Fruit fly (Drosophila melanogaster) whole organism, prepupa: ENCODE measurements around the gene TBC1D5.

ENCODE experiments used
- CG10631 ChIP-seq: fragments of 200-800 bp; sonication (Bioruptor generic); optimal IDR thresholded peaks from 2 replicates; lab custom pipeline; 2016; ENCODE audit warnings: missing biosample characterization, missing genetic modification characterization
- CG10669 ChIP-seq: fragments of 200-800 bp; sonication (Bioruptor generic); optimal IDR thresholded peaks from 3 replicates; lab custom pipeline; 2018; ENCODE audit warnings: missing biosample characterization, mild to moderate bottlenecking, missing genetic modification characterization, moderate library complexity
- CG11762 ChIP-seq: fragments of 200-800 bp; sonication (Bioruptor generic); optimal IDR thresholded peaks from 3 replicates; lab custom pipeline; 2016; ENCODE audit warnings: missing biosample characterization, missing genetic modification characterization; ENCODE audit not compliant: insufficient read depth
- CG15336 ChIP-seq: fragments of 200-800 bp; sonication (Bioruptor generic); IDR thresholded peaks from 2 replicates; pipeline ENCODE4 v1.3.6; 2022; ENCODE audit warnings: missing biosample characterization, missing genetic modification characterization
- CG1621 ChIP-seq: fragments of 200-800 bp; sonication (Bioruptor generic); optimal IDR thresholded peaks from 3 replicates; lab custom pipeline; 2018; ENCODE audit warnings: missing biosample characterization, mild to moderate bottlenecking, missing genetic modification characterization
- CG16779 ChIP-seq: fragments of 200-800 bp; sonication (Bioruptor generic); optimal IDR thresholded peaks from 3 replicates; lab custom pipeline; 2017; ENCODE audit warnings: missing biosample characterization, mild to moderate bottlenecking, missing genetic modification characterization
- CG3032 ChIP-seq: fragments of 200-800 bp; optimal IDR thresholded peaks from 2 replicates; lab custom pipeline; 2019; ENCODE audit warnings: missing biosample characterization, mild to moderate bottlenecking, missing genetic modification characterization, moderate library complexity
- CG31627 ChIP-seq: fragments of 200-800 bp; sonication (Bioruptor generic); optimal IDR thresholded peaks from 3 replicates; lab custom pipeline; 2016; ENCODE audit warnings: missing biosample characterization, missing genetic modification characterization
- CG32006 ChIP-seq: fragments of 200-800 bp; sonication (Bioruptor generic); optimal IDR thresholded peaks from 3 replicates; lab custom pipeline; 2017; ENCODE audit warnings: missing biosample characterization, mild to moderate bottlenecking, missing genetic modification characterization
- CG34406 ChIP-seq: fragments of 200-800 bp; sonication (Bioruptor generic); optimal IDR thresholded peaks from 3 replicates; lab custom pipeline; 2016; ENCODE audit warnings: missing biosample characterization, missing genetic modification characterization
- CG3919 ChIP-seq: fragments of 200-800 bp; sonication (Bioruptor generic); optimal IDR thresholded peaks from 3 replicates; lab custom pipeline; 2016; ENCODE audit warnings: missing biosample characterization, missing genetic modification characterization
- CG6163 ChIP-seq: fragments of 200-800 bp; sonication (Bioruptor generic); IDR thresholded peaks from 3 replicates; pipeline ENCODE4 v1.3.6; 2022; ENCODE audit warnings: missing biosample characterization, missing genetic modification characterization
- CG6276 ChIP-seq: fragments of 200-800 bp; sonication (Bioruptor generic); optimal IDR thresholded peaks from 2 replicates; lab custom pipeline; 2017; ENCODE audit warnings: missing biosample characterization, mild to moderate bottlenecking, missing genetic modification characterization
- CG6792 ChIP-seq: fragments of 200-800 bp; sonication (Bioruptor generic); optimal IDR thresholded peaks from 3 replicates; lab custom pipeline; 2016; ENCODE audit warnings: missing biosample characterization, missing genetic modification characterization
- CG6808 ChIP-seq: fragments of 200-800 bp; sonication (Bioruptor generic); optimal IDR thresholded peaks from 3 replicates; lab custom pipeline; 2017; ENCODE audit warnings: missing biosample characterization, missing genetic modification characterization, mild to moderate bottlenecking, moderate library complexity, missing genetic modification reagents
- CG7368 ChIP-seq: fragments of 200-800 bp; sonication (Bioruptor generic); optimal IDR thresholded peaks from 3 replicates; lab custom pipeline; 2016; ENCODE audit warnings: missing biosample characterization, missing genetic modification characterization
- CG8319 ChIP-seq: fragments of 200-800 bp; sonication (Bioruptor generic); optimal IDR thresholded peaks from 3 replicates; lab custom pipeline; 2016; ENCODE audit warnings: missing biosample characterization, missing genetic modification characterization
- CG8632 ChIP-seq: fragments of 200-800 bp; sonication (Bioruptor generic); optimal IDR thresholded peaks from 3 replicates; lab custom pipeline; 2016; ENCODE audit warnings: missing biosample characterization, missing genetic modification characterization
- Eip75B ChIP-seq: fragments of 200-800 bp; sonication (Bioruptor generic); optimal IDR thresholded peaks from 3 replicates; lab custom pipeline; 2016; ENCODE audit warnings: missing biosample characterization, missing genetic modification characterization
- Eip93F ChIP-seq: fragments of 200-800 bp; sonication (Bioruptor generic); optimal IDR thresholded peaks from 2 replicates; lab custom pipeline; 2016; ENCODE audit warnings: missing biosample characterization, mild to moderate bottlenecking, missing genetic modification characterization
- Ets21C ChIP-seq: fragments of 200-800 bp; sonication (Bioruptor generic); optimal IDR thresholded peaks from 3 replicates; lab custom pipeline; 2016; ENCODE audit warnings: missing biosample characterization, missing genetic modification characterization
- Hr38 ChIP-seq: sonication (Bioruptor generic); optimal IDR thresholded peaks from 2 replicates; lab custom pipeline; 2016; ENCODE audit warnings: missing biosample characterization, missing genetic modification characterization
- Hr39 ChIP-seq: fragments of 200-800 bp; sonication (Bioruptor generic); optimal IDR thresholded peaks from 2 replicates; lab custom pipeline; 2016; ENCODE audit warnings: missing biosample characterization, missing genetic modification characterization
- Hr4 ChIP-seq: fragments of 200-800 bp; sonication (Bioruptor generic); optimal IDR thresholded peaks from 3 replicates; lab custom pipeline; 2016; ENCODE audit warnings: missing biosample characterization, missing genetic modification characterization
- Sox102F ChIP-seq: fragments of 200-800 bp; sonication (Bioruptor generic); optimal IDR thresholded peaks from 2 replicates; lab custom pipeline; 2016; ENCODE audit warnings: missing biosample characterization, mild to moderate bottlenecking, missing genetic modification characterization
- achi ChIP-seq: fragments of 200-800 bp; sonication (Bioruptor generic); optimal IDR thresholded peaks from 3 replicates; lab custom pipeline; 2016; ENCODE audit warnings: missing biosample characterization, missing genetic modification characterization
- acj6 ChIP-seq: fragments of 200-800 bp; sonication (Bioruptor generic); optimal IDR thresholded peaks from 3 replicates; lab custom pipeline; 2016; ENCODE audit warnings: missing biosample characterization, missing genetic modification characterization
- dac ChIP-seq: fragments of 200-800 bp; sonication (Bioruptor generic); optimal IDR thresholded peaks from 2 replicates; lab custom pipeline; 2017; ENCODE audit warnings: missing biosample characterization, mild to moderate bottlenecking, missing genetic modification characterization
- eg ChIP-seq: fragments of 200-800 bp; sonication (Bioruptor generic); IDR thresholded peaks from 3 replicates; pipeline ENCODE4 v1.3.6; 2022; ENCODE audit warnings: missing biosample characterization, missing genetic modification characterization
- esn ChIP-seq: fragments of 200-800 bp; sonication (Bioruptor generic); optimal IDR thresholded peaks from 2 replicates; lab custom pipeline; 2016; ENCODE audit warnings: missing biosample characterization, mild to moderate bottlenecking, missing genetic modification characterization, moderate library complexity
- fd59A ChIP-seq: fragments of 200-800 bp; sonication (Bioruptor generic); optimal IDR thresholded peaks from 2 replicates; lab custom pipeline; 2017; ENCODE audit warnings: missing biosample characterization, mild to moderate bottlenecking, missing genetic modification characterization, missing genetic modification reagents
- lz ChIP-seq: fragments of 200-800 bp; sonication (Bioruptor generic); optimal IDR thresholded peaks from 3 replicates; lab custom pipeline; 2016; ENCODE audit warnings: missing biosample characterization, missing genetic modification characterization
- net ChIP-seq: fragments of 200-800 bp; sonication (Bioruptor generic); optimal IDR thresholded peaks from 3 replicates; lab custom pipeline; 2016; ENCODE audit warnings: missing biosample characterization, missing genetic modification characterization
- pdm3 ChIP-seq: fragments of 200-800 bp; sonication (Bioruptor generic); optimal IDR thresholded peaks from 3 replicates; lab custom pipeline; 2016; ENCODE audit warnings: missing biosample characterization, missing genetic modification characterization
- salr ChIP-seq, 2 experiments: fragments of 200-800 bp; sonication (Bioruptor generic); optimal IDR thresholded peaks; 3 replicates each; lab custom pipeline; 2016 to 2018; ENCODE audit warnings: missing biosample characterization in 2 of 2, missing genetic modification characterization in 2 of 2, mild to moderate bottlenecking in 1 of 2
- spab ChIP-seq: fragments of 200-800 bp; sonication (Bioruptor generic); optimal IDR thresholded peaks from 2 replicates; lab custom pipeline; 2017; ENCODE audit warnings: missing biosample characterization, mild to moderate bottlenecking, missing genetic modification characterization, missing genetic modification reagents
- ss ChIP-seq, 2 experiments: fragments of 200-800 bp; sonication (Bioruptor generic); optimal IDR thresholded peaks; 2 replicates in 1 of 2; 3 replicates in 1 of 2; lab custom pipeline; 2017 to 2018; ENCODE audit warnings: mild to moderate bottlenecking in 2 of 2, missing biosample characterization in 2 of 2, missing genetic modification characterization in 2 of 2, moderate library complexity in 1 of 2
- svp ChIP-seq: fragments of 200-800 bp; sonication (Bioruptor generic); peaks from one replicate; lab custom pipeline; 2016; ENCODE audit warnings: missing biosample characterization, missing genetic modification characterization
- topi ChIP-seq: fragments of 200-800 bp; sonication (Bioruptor generic); optimal IDR thresholded peaks from 3 replicates; lab custom pipeline; 2016; ENCODE audit warnings: missing biosample characterization, missing genetic modification characterization

TBC1D5 gene

DNA sequence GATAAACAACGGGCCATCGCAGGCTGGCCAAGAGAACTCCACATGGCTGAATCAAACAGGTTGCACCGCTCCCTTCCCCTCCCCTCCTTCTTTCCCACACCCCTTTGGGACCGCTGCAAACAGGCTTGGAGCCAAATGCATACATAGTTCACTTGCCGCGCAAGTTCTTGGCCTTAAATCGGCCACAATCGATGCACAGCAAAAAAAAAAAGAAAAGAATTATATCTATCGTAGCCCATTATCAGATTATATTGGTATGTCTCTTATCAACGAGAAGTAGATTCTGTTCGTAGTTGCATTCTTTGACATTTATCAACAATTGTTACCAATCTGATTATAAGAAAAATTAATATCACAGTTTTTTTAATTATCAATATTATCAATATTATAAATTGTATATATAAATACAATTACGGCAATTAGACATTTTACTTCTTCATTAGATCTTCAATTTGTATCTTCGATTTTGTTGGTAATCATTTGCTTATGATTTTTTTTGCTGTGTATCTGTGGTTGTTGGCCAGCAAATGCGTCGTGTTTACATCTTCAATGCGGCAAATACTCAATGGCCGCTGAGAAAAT, 33.6 kb upstream of the TBC1D5 start (continued):
- peak; percentile 90 for TF ChIP-seq achi (GFP tag; lab: Kevin White, UChicago)
- peak; percentile 79 for TF ChIP-seq CG16779 (tag; lab: Kevin White, UChicago)
- TF ChIP-seq pdm3 (GFP tag; lab: Kevin White, UChicago): peak; percentile 58
- TF ChIP-seq Eip93F (GFP tag; lab: Kevin White, UChicago): no peak
- TF ChIP-seq lz (GFP tag; lab: Kevin White, UChicago): peak; percentile 62
- peak; percentile 86 for TF ChIP-seq spab (GFP tag; lab: Kevin White, UChicago)
- peak; percentile 79 for TF ChIP-seq CG6163
- TF ChIP-seq CG34406 (GFP tag; lab: Kevin White, UChicago): peak; percentile 91
- TF ChIP-seq eg (GFP tag; lab: Robert Waterston, UW): peak; percentile 62
- TF ChIP-seq svp: peak; percentile 88
- TF ChIP-seq topi (GFP tag; lab: Kevin White, UChicago): peak; percentile 75
- TF ChIP-seq Ets21C (GFP tag; lab: Kevin White, UChicago): peak; percentile 21
- TF ChIP-seq CG6792: peak; percentile 78
- TF ChIP-seq Hr4: peak; percentile 45
- TF ChIP-seq CG32006 (GFP tag; lab: Kevin White, UChicago): peak; percentile 94
- peak; percentile 51 for TF ChIP-seq Eip75B (GFP tag; lab: Kevin White, UChicago)
- TF ChIP-seq, all 60 proteins: peak for 57

DNA sequence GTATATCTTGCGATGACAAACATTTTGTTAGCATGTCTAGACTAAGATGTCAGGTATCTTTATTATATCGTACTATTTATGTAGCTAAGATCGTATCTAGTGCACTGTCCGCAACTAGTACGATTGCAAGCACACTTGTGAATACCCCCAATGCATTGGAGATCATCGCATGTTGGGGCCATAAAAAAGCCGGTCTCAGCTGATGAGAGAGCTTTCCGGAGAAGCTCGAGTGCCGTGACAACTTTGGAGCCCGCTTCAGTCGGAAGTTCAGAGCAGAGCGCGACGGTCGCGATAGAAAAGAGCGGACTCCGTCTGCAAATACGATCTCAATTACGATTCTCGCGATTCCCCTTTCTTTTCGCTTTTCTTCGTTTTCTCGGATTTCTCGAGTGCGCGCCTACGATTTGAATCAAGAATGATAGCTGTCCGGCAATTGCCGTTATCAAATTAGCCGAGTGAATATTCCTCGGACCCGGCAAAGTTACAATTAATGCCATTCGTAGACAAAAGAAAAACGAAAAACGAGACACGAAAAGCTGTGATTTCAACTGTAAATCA, 32.8 kb upstream of the TBC1D5 start:
- TF ChIP-seq Sox102F (GFP tag; lab: Kevin White, UChicago): no peak
- TF ChIP-seq CG10631 (GFP tag; lab: Kevin White, UChicago): no peak
- TF ChIP-seq spab (GFP tag; lab: Kevin White, UChicago): no peak
- no peak for TF ChIP-seq topi (GFP tag; lab: Kevin White, UChicago)
- TF ChIP-seq pdm3 (GFP tag; lab: Kevin White, UChicago): no peak
- no peak for TF ChIP-seq dac (GFP tag; lab: Kevin White, UChicago)
- no peak for TF ChIP-seq CG8632 (GFP tag; lab: Kevin White, UChicago)
- TF ChIP-seq achi (GFP tag; lab: Kevin White, UChicago): no peak
- TF ChIP-seq esn (GFP tag; lab: Kevin White, UChicago): no peak
- peak; percentile 4 for TF ChIP-seq net
- peak; percentile 53 for TF ChIP-seq CG6163
- no peak for TF ChIP-seq CG11762 (GFP tag; lab: Kevin White, UChicago)
- no peak for TF ChIP-seq Ets21C (GFP tag; lab: Kevin White, UChicago)
- no peak for TF ChIP-seq Hr38
- TF ChIP-seq CG6276 (GFP tag; lab: Kevin White, UChicago): peak; percentile 3
- peak; percentile 53 for TF ChIP-seq CG3919 (GFP tag; lab: Kevin White, UChicago)
- no peak for TF ChIP-seq CG6808 (GFP tag; lab: Kevin White, UChicago)
- peak; percentile 26 for TF ChIP-seq svp
- TF ChIP-seq CG1621: peak; percentile 74
- TF ChIP-seq CG3032: no peak
- TF ChIP-seq Hr39 (GFP tag; lab: Kevin White, UChicago): no peak
- TF ChIP-seq CG31627 (GFP tag; lab: Kevin White, UChicago): no peak
- no peak for TF ChIP-seq Eip75B (GFP tag; lab: Kevin White, UChicago)
- TF ChIP-seq CG10669 (GFP tag; lab: Kevin White, UChicago): no peak
- no peak for TF ChIP-seq salr (GFP tag; optimal IDR thresholded peaks at IDR 0.05; lab: Kevin White, UChicago)
- TF ChIP-seq acj6: no peak
- TF ChIP-seq CG8319 (GFP tag; lab: Kevin White, UChicago): no peak
- no peak for TF ChIP-seq CG34406 (GFP tag; lab: Kevin White, UChicago)
- TF ChIP-seq CG15336 (GFP tag; lab: Robert Waterston, UW): peak; percentile 42; the same call in 1 of the 2 replicates
- TF ChIP-seq fd59A: no peak
- TF ChIP-seq ss (GFP tag; optimal IDR thresholded peaks at IDR 0.05; lab: Kevin White, UChicago): no peak
- no peak for TF ChIP-seq CG7368 (GFP tag; lab: Kevin White, UChicago)
